Worm (Caenorhabditis elegans) whole organism, young adult: ENCODE results near the gene sre-2.

Experiments used
- B0035.1 ChIP-seq: sonication (generic microtip); optimal IDR thresholded peaks from 2 replicates; lab custom pipeline; 2016; ENCODE audit warnings: missing genetic modification characterization, mild to moderate bottlenecking, missing compliant biosample characterization, missing genotype, missing genetic modification reagents
- B0336.3 ChIP-seq: fragments of 200-800 bp; sonication (Bioruptor generic); IDR thresholded peaks from 2 replicates; pipeline ENCODE4 v1.3.6; 2022; ENCODE audit warnings: missing genetic modification characterization, missing compliant biosample characterization
- C17E4.6 ChIP-seq: fragments of 200-800 bp; sonication (Bioruptor generic); IDR thresholded peaks from 2 replicates; pipeline ENCODE4 v1.3.6; 2022; ENCODE audit warnings: missing genetic modification reagents, missing genetic modification characterization, missing compliant biosample characterization
- F10E7.11 ChIP-seq: sonication (generic microtip); optimal IDR thresholded peaks from 2 replicates; lab custom pipeline; 2017; ENCODE audit warnings: mild to moderate bottlenecking, missing genetic modification characterization, moderate library complexity, missing compliant biosample characterization
- F22D6.2 ChIP-seq: sonication (generic microtip); optimal IDR thresholded peaks from 2 replicates; lab custom pipeline; 2016; ENCODE audit warnings: mild to moderate bottlenecking, missing genetic modification characterization, missing compliant biosample characterization
- F52B5.7 ChIP-seq: sonication (generic microtip); optimal IDR thresholded peaks from 2 replicates; lab custom pipeline; 2016; ENCODE audit warnings: mild to moderate bottlenecking, missing genetic modification characterization, missing compliant biosample characterization
- K12H6.12 ChIP-seq: fragments of 200-800 bp; sonication (Bioruptor generic); optimal IDR thresholded peaks from 2 replicates; lab custom pipeline; 2018; ENCODE audit warnings: mild to moderate bottlenecking, missing genetic modification characterization, missing compliant biosample characterization
- Y53G8AR.9 ChIP-seq: fragments of 200-800 bp; sonication (Bioruptor generic); conservative IDR thresholded peaks from 2 replicates; pipeline ENCODE4 v1.3.6; 2022; ENCODE audit warnings: missing genetic modification reagents, missing genetic modification characterization, missing compliant biosample characterization
- Y67H2A.10 ChIP-seq: fragments of 200-800 bp; sonication (Bioruptor generic); conservative IDR thresholded peaks from 2 replicates; pipeline ENCODE4 v1.3.6; 2022; ENCODE audit warnings: missing genetic modification reagents, missing genetic modification characterization, missing compliant biosample characterization
- Y95B8A.8 ChIP-seq: fragments of 200-800 bp; sonication (Bioruptor generic); IDR thresholded peaks from 2 replicates; pipeline ENCODE4 v1.3.6; 2022; ENCODE audit warnings: missing genetic modification reagents, missing genetic modification characterization, missing compliant biosample characterization
- ZK185.1 ChIP-seq: sonication (generic microtip); optimal IDR thresholded peaks from 2 replicates; lab custom pipeline; 2016; ENCODE audit warnings: mild to moderate bottlenecking, missing genetic modification characterization, missing compliant biosample characterization; ENCODE audit not compliant: poor library complexity, severe bottlenecking
- akir-1 ChIP-seq: fragments of 200-800 bp; sonication (Bioruptor generic); optimal IDR thresholded peaks from 2 replicates; lab custom pipeline; 2018; ENCODE audit warnings: mild to moderate bottlenecking, missing genetic modification characterization, moderate library complexity, missing compliant biosample characterization
- atf-7 ChIP-seq: sonication (generic microtip); optimal IDR thresholded peaks from 2 replicates; lab custom pipeline; 2017; ENCODE audit warnings: mild to moderate bottlenecking, missing genetic modification characterization, missing compliant biosample characterization
- attf-3 ChIP-seq: fragments of 200-800 bp; sonication (Bioruptor generic); conservative IDR thresholded peaks from 2 replicates; pipeline ENCODE4 v1.3.6; 2022; ENCODE audit warnings: missing genetic modification reagents, missing genetic modification characterization, missing compliant biosample characterization
- cebp-1 ChIP-seq, 2 experiments: fragments of 200-800 bp in 1 of 2; sonication (Bioruptor generic) in 1 of 2; sonication (generic microtip) in 1 of 2; IDR thresholded peaks in 1 of 2; optimal IDR thresholded peaks in 1 of 2; 2 replicates each; pipeline versions ENCODE4 v1.3.6 to Lab custom; 2017 to 2022; ENCODE audit warnings: missing compliant biosample characterization in 2 of 2, missing genetic modification characterization in 2 of 2, mild to moderate bottlenecking in 1 of 2, missing genetic modification reagents in 1 of 2, moderate library complexity in 1 of 2
- ceh-27 ChIP-seq: fragments of 200-800 bp; sonication (Bioruptor generic); optimal IDR thresholded peaks from 2 replicates; lab custom pipeline; 2018; ENCODE audit warnings: mild to moderate bottlenecking, missing genetic modification characterization, moderate library complexity, missing compliant biosample characterization
- ceh-79 ChIP-seq: sonication (generic microtip); optimal IDR thresholded peaks from 2 replicates; lab custom pipeline; 2017; ENCODE audit warnings: mild to moderate bottlenecking, missing genetic modification characterization, missing compliant biosample characterization
- chd-7 ChIP-seq: sonication (generic microtip); optimal IDR thresholded peaks from 2 replicates; lab custom pipeline; 2016; ENCODE audit warnings: mild to moderate bottlenecking, missing genetic modification characterization, moderate library complexity, missing compliant biosample characterization
- dox-1 ChIP-seq: fragments of 200-800 bp; sonication (Bioruptor generic); IDR thresholded peaks from 2 replicates; pipeline ENCODE4 v1.3.6; 2022; ENCODE audit warnings: missing genetic modification reagents, missing genetic modification characterization, missing compliant biosample characterization
- egl-44 ChIP-seq: fragments of 200-800 bp; sonication (Bioruptor generic); IDR thresholded peaks from 2 replicates; pipeline ENCODE4 v1.3.6; 2022; ENCODE audit warnings: missing genetic modification reagents, missing genetic modification characterization, missing compliant biosample characterization
- him-1 ChIP-seq: sonication (generic microtip); optimal IDR thresholded peaks from 2 replicates; lab custom pipeline; 2016; ENCODE audit warnings: missing genotype, missing genetic modification reagents, missing genetic modification characterization, missing compliant biosample characterization
- hmg-1.2 ChIP-seq: fragments of 200-800 bp; sonication (Bioruptor generic); IDR thresholded peaks from 2 replicates; pipeline ENCODE4 v1.3.6; 2022; ENCODE audit warnings: missing genetic modification reagents, missing genetic modification characterization, missing compliant biosample characterization
- lin-35 ChIP-seq, 3 experiments: fragments of 150-350 bp in 2 of 3; sonication (generic microtip) in 1 of 3; optimal IDR thresholded peaks; 2 replicates each; lab custom pipeline; 2014 to 2018; ENCODE audit warnings: missing biosample characterization in 3 of 3, missing genetic modification characterization in 3 of 3, missing genetic modification reagents in 3 of 3
- mxl-1 ChIP-seq: sonication (generic microtip); optimal IDR thresholded peaks from 2 replicates; lab custom pipeline; 2016; ENCODE audit warnings: missing genetic modification characterization, missing compliant biosample characterization
- nfyb-1 ChIP-seq: fragments of 200-800 bp; sonication (Bioruptor generic); IDR thresholded peaks from 2 replicates; pipeline ENCODE4 v1.3.6; 2022; ENCODE audit warnings: missing genetic modification reagents, missing genetic modification characterization, missing compliant biosample characterization
- nhr-27 ChIP-seq: fragments of 200-800 bp; sonication (Bioruptor generic); optimal IDR thresholded peaks from 2 replicates; lab custom pipeline; 2018; ENCODE audit warnings: mild to moderate bottlenecking, missing genetic modification characterization, moderate library complexity, missing compliant biosample characterization
- nhr-80 ChIP-seq: sonication (generic microtip); optimal IDR thresholded peaks from 2 replicates; lab custom pipeline; 2016; ENCODE audit warnings: missing genetic modification characterization, missing compliant biosample characterization
- pbrm-1 ChIP-seq: fragments of 200-800 bp; sonication (Bioruptor generic); IDR thresholded peaks from 2 replicates; pipeline ENCODE4 v1.3.6; 2022; ENCODE audit warnings: missing genetic modification reagents, missing genetic modification characterization, missing compliant biosample characterization
- rcor-1 ChIP-seq: fragments of 200-800 bp; sonication (Bioruptor generic); IDR thresholded peaks from 2 replicates; pipeline ENCODE4 v1.3.6; 2022; ENCODE audit warnings: missing genetic modification reagents, missing genetic modification characterization, missing compliant biosample characterization
- repo-1 ChIP-seq: sonication (generic microtip); optimal IDR thresholded peaks from 2 replicates; lab custom pipeline; 2017; ENCODE audit warnings: mild to moderate bottlenecking, missing genetic modification characterization, missing compliant biosample characterization
- zfh-2 ChIP-seq: fragments of 200-800 bp; sonication (Bioruptor generic); conservative IDR thresholded peaks from 2 replicates; pipeline ENCODE4 v1.3.6; 2022; ENCODE audit warnings: missing genetic modification reagents, missing genetic modification characterization, missing compliant biosample characterization
- ztf-22 ChIP-seq: fragments of 200-800 bp; sonication (Bioruptor generic); optimal IDR thresholded peaks from 2 replicates; lab custom pipeline; 2018; ENCODE audit warnings: mild to moderate bottlenecking, missing genetic modification characterization, moderate library complexity, missing compliant biosample characterization
- ztf-26 ChIP-seq: sonication (generic microtip); optimal IDR thresholded peaks from 2 replicates; lab custom pipeline; 2017; ENCODE audit warnings: missing genetic modification characterization, missing compliant biosample characterization

Gene sre-2

DNA sequence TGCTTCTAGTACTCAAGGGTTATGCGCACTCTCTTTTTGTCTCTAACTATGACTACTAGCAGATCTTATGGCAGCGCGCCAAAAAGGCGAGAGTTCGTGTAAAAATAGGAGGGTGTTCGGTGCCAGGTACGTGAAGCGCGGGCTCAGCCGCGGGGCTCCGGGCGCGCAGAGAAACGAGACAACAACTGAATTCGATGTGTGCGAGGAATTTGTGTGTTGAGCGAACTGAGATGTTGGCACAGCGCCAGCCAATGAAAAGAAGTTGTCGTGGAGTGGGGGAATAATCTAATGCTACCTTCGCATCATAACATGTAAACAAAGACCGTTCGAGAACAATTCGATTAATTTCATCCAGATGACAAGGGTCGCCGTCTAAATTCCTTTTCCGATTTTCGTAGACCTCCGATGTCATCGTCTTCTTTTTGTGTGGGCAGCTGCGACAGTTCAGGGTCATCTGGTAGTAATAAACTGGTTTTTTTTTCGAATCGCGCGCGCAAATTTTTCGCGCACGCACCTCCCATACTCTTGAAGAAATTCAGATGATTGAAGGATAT is 29.5 kb upstream of the sre-2 start:
- TF ChIP-seq F22D6.2 (no peak), ZK185.1 (no peak), chd-7 (peak; percentile 54), B0336.3 (GFP tag; lab: Robert Waterston, UW) (no peak), ceh-27 (GFP tag; lab: Kevin White, UChicago) (peak; percentile 28), atf-7 (tag; lab: Kevin White, UChicago) (no peak), mxl-1 (tag; lab: Kevin White, UChicago) (no peak), ztf-22 (peak; percentile 44), lin-35 (GFP tag; optimal IDR thresholded peaks at IDR 0.05; lab: Kevin White, UChicago) (peak in 1 of 3 experiments; percentile 29), K12H6.12 (tag; lab: Kevin White, UChicago) (peak; percentile 72), repo-1 (peak; percentile 18), Y53G8AR.9 (GFP tag; lab: Robert Waterston, UW) (0 out of 2 replicates have a peak, but pooled peaks have one; percentile 18), him-1 (tag; lab: Kevin White, UChicago) (no peak), F52B5.7 (peak; percentile 39), akir-1 (GFP tag; lab: Kevin White, UChicago) (no peak), nhr-27 (tag; lab: Kevin White, UChicago) (peak; percentile 20), egl-44 (GFP tag; lab: Robert Waterston, UW) (0 out of 2 replicates have a peak, but pooled peaks have one; percentile 20), nfyb-1 (GFP tag; lab: Robert Waterston, UW) (0 out of 2 replicates have a peak, but pooled peaks have one; percentile 63), zfh-2 (GFP tag; lab: Robert Waterston, UW) (peak; percentile 80), ztf-26 (tag; lab: Kevin White, UChicago) (no peak), hmg-1.2 (GFP tag; lab: Robert Waterston, UW) (peak; percentile 54; the same call in 1 of the 2 replicates), attf-3 (peak; percentile 54; the same call in 1 of the 2 replicates), B0035.1 (no peak), Y95B8A.8 (no peak), ceh-79 (tag; lab: Kevin White, UChicago) (no peak), cebp-1 (GFP tag; IDR thresholded peaks at IDR 0.05; lab: Robert Waterston, UW) (no peak), cebp-1 (tag; optimal IDR thresholded peaks at IDR 0.05; lab: Kevin White, UChicago) (peak; percentile 51), C17E4.6 (no peak)

DNA sequence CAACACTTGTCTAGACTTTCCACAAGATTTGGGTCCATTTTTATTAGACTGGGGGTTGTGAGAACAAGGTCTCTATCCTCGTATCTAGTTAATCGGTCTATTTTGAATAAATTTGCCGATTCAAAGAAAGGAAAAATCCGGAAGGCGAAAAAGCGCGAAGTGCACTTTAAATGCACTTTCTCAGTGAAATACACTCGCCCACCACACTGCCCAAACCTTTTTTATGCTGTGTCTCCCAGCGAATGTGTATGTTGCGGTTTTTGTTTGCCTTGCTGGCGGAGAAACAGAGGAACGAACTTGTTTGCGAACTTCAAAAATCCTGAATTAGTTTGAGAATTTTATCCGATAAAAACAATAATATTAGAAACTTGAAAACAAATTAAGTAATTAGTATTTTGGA is 28.9 kb upstream of the sre-2 start:
- TF ChIP-seq hmg-1.2 (GFP tag; lab: Robert Waterston, UW) (0 out of 2 replicates have a peak, but pooled peaks have one; percentile 5), pbrm-1 (GFP tag; lab: Robert Waterston, UW) (no peak), nhr-27 (tag; lab: Kevin White, UChicago) (no peak), Y67H2A.10 (GFP tag; lab: Robert Waterston, UW) (no peak), atf-7 (tag; lab: Kevin White, UChicago) (no peak), F10E7.11 (tag; lab: Kevin White, UChicago) (no peak), rcor-1 (no peak), dox-1 (GFP tag; lab: Robert Waterston, UW) (0 out of 2 replicates have a peak, but pooled peaks have one; percentile 11), cebp-1 (GFP tag; IDR thresholded peaks at IDR 0.05; lab: Robert Waterston, UW) (no peak), cebp-1 (tag; optimal IDR thresholded peaks at IDR 0.05; lab: Kevin White, UChicago) (peak; percentile 28)

DNA sequence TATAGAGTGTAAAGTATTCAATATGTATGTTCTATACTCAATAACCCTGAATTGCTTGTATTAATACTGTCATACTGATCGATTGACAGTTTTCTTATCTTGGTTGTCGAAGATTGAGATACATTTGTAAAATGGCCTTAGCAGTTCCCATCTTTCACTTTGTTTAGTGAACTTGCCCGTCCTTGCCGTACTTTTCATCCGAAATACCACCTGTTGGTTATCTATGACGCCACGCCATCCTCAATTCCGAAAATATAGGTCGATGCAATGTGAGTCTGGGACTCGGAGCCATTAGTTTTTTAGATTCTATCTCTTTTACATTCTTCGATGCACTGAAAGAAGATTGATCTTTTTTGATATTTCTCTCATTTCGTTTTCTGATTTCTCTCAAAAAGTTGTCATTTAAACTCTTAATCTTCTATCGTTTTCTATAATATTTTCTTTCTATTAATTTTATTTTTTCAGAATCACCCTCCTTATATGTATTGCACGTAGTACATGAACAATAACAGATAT is 27.6 kb upstream of the sre-2 start, which contains the start of gene ulp-4:
TSS of gene ulp-4 (plus strand) at position 466 of the 516 bp plus-strand sequence.
- TF ChIP-seq ceh-27 (GFP tag; lab: Kevin White, UChicago) (no peak), nhr-80 (tag; lab: Kevin White, UChicago) (peak; percentile 66)
